Fruit fly (Drosophila melanogaster) whole organism, embryonic: ENCODE measurements around the gene Sumo.

Source experiments
- Adf1 ChIP-seq: fragments of 200-800 bp; sonication (Bioruptor generic); IDR thresholded peaks from 2 replicates; pipeline ENCODE4 v1.3.6; 2022; ENCODE audit warnings: missing biosample characterization, missing genetic modification characterization
- C15 ChIP-seq: fragments of 200-800 bp; sonication (Bioruptor generic); IDR thresholded peaks from 3 replicates; pipeline ENCODE4 v1.3.6; 2022; ENCODE audit warnings: missing biosample characterization, missing genetic modification characterization
- CG11695 ChIP-seq: fragments of 200-800 bp; sonication (Bioruptor generic); IDR thresholded peaks from 3 replicates; pipeline ENCODE4 v1.3.6; 2022; ENCODE audit warnings: missing biosample characterization, missing genetic modification characterization
- CG12219 ChIP-seq: fragments of 200-800 bp; sonication (Bioruptor generic); optimal IDR thresholded peaks from 3 replicates; lab custom pipeline; 2018; ENCODE audit warnings: missing biosample characterization, mild to moderate bottlenecking, missing genetic modification characterization
- CG13287 ChIP-seq: fragments of 200-800 bp; sonication (Bioruptor generic); IDR thresholded peaks from 2 replicates; pipeline ENCODE4 v1.3.6; 2022; ENCODE audit warnings: missing biosample characterization, missing genetic modification characterization; ENCODE audit not compliant: partially characterized antibody
- CG14860 ChIP-seq: fragments of 200-800 bp; sonication (Bioruptor generic); IDR thresholded peaks from 3 replicates; pipeline ENCODE4 v1.3.6; 2022; ENCODE audit warnings: missing biosample characterization, missing genetic modification characterization; ENCODE audit not compliant: partially characterized antibody
- CG15514 ChIP-seq: fragments of 200-800 bp; sonication (Bioruptor generic); optimal IDR thresholded peaks from 3 replicates; lab custom pipeline; 2017; ENCODE audit warnings: missing biosample characterization, missing genetic modification characterization, mild to moderate bottlenecking, moderate library complexity, missing genetic modification reagents
- CG17186 ChIP-seq: fragments of 200-800 bp; sonication (Bioruptor generic); optimal IDR thresholded peaks from 3 replicates; lab custom pipeline; 2017; ENCODE audit warnings: missing biosample characterization, missing genetic modification reagents, missing genetic modification characterization
- CG18476 ChIP-seq: fragments of 200-800 bp; sonication (Bioruptor generic); optimal IDR thresholded peaks from 2 replicates; lab custom pipeline; 2016; ENCODE audit warnings: missing biosample characterization, mild to moderate bottlenecking, missing genetic modification characterization
- CG2202 ChIP-seq: fragments of 200-800 bp; sonication (Bioruptor generic); optimal IDR thresholded peaks from 2 replicates; lab custom pipeline; 2018; ENCODE audit warnings: missing biosample characterization, mild to moderate bottlenecking, missing genetic modification characterization
- CG30431 ChIP-seq: fragments of 200-800 bp; sonication (Bioruptor generic); optimal IDR thresholded peaks from 2 replicates; lab custom pipeline; 2017; ENCODE audit warnings: missing biosample characterization, missing genetic modification characterization
- CG31388 ChIP-seq: fragments of 200-800 bp; sonication (Bioruptor generic); optimal IDR thresholded peaks from 2 replicates; lab custom pipeline; 2016; ENCODE audit warnings: missing biosample characterization, missing genetic modification characterization
- CG31441 ChIP-seq: fragments of 200-800 bp; sonication (Bioruptor generic); IDR thresholded peaks from 2 replicates; pipeline ENCODE4 v1.3.6; 2022; ENCODE audit warnings: missing biosample characterization, missing genetic modification characterization
- CG3163 ChIP-seq: fragments of 200-800 bp; sonication (Bioruptor generic); optimal IDR thresholded peaks from 3 replicates; lab custom pipeline; 2016; ENCODE audit warnings: missing biosample characterization, missing genetic modification characterization
- CG3847 ChIP-seq: fragments of 200-800 bp; sonication (Bioruptor generic); IDR thresholded peaks from 2 replicates; pipeline ENCODE4 v1.3.6; 2022; ENCODE audit warnings: missing biosample characterization, missing genetic modification characterization
- CG4328 ChIP-seq: fragments of 200-800 bp; sonication (Bioruptor generic); optimal IDR thresholded peaks from 3 replicates; lab custom pipeline; 2017; ENCODE audit warnings: missing biosample characterization, missing genetic modification reagents, missing genetic modification characterization
- CG5245 ChIP-seq: fragments of 200-800 bp; sonication (Bioruptor generic); optimal IDR thresholded peaks from 3 replicates; lab custom pipeline; 2016; ENCODE audit warnings: missing biosample characterization, missing genetic modification characterization
- CG6765 ChIP-seq: fragments of 200-800 bp; sonication (Bioruptor generic); optimal IDR thresholded peaks from 3 replicates; lab custom pipeline; 2017; ENCODE audit warnings: missing biosample characterization, mild to moderate bottlenecking, missing genetic modification characterization
- CG7839 ChIP-seq: fragments of 200-800 bp; sonication (Bioruptor generic); optimal IDR thresholded peaks from 3 replicates; lab custom pipeline; 2018; ENCODE audit warnings: missing biosample characterization, mild to moderate bottlenecking, missing genetic modification characterization, moderate library complexity
- CG8478 ChIP-seq: fragments of >200 bp; optimal IDR thresholded peaks from 2 replicates; lab custom pipeline; 2018
- CG8944 ChIP-seq: fragments of 200-800 bp; sonication (Bioruptor generic); optimal IDR thresholded peaks from 3 replicates; lab custom pipeline; 2016; ENCODE audit warnings: missing biosample characterization, missing genetic modification characterization
- CG9727 ChIP-seq: fragments of 200-800 bp; sonication (Bioruptor generic); optimal IDR thresholded peaks from 3 replicates; lab custom pipeline; 2017; ENCODE audit warnings: missing biosample characterization, mild to moderate bottlenecking, missing genetic modification characterization
- CrebB ChIP-seq: fragments of 200-800 bp; sonication (Bioruptor generic); optimal IDR thresholded peaks from 3 replicates; lab custom pipeline; 2018; ENCODE audit warnings: missing biosample characterization, mild to moderate bottlenecking, missing genetic modification characterization
- Dad ChIP-seq: fragments of 200-800 bp; sonication (Bioruptor generic); optimal IDR thresholded peaks from 3 replicates; lab custom pipeline; 2016; ENCODE audit warnings: missing biosample characterization, missing genetic modification characterization
- Dek ChIP-seq: fragments of 200-800 bp; sonication (Bioruptor generic); optimal IDR thresholded peaks from 3 replicates; lab custom pipeline; 2019; ENCODE audit warnings: missing biosample characterization, mild to moderate bottlenecking, missing genetic modification characterization, moderate library complexity
- E2f2 ChIP-seq: fragments of 200-800 bp; sonication (Bioruptor generic); IDR thresholded peaks from 2 replicates; pipeline ENCODE4 v1.3.6; 2022; ENCODE audit warnings: missing biosample characterization, missing genetic modification characterization
- Ets97D ChIP-seq: fragments of 200-800 bp; sonication (Bioruptor generic); optimal IDR thresholded peaks from 3 replicates; lab custom pipeline; 2016; ENCODE audit warnings: missing biosample characterization, missing genetic modification characterization
- H15 ChIP-seq: fragments of 200-800 bp; sonication (Bioruptor generic); IDR thresholded peaks from 3 replicates; pipeline ENCODE4 v1.3.6; 2022; ENCODE audit warnings: missing biosample characterization, missing genetic modification characterization
- Hand ChIP-seq: fragments of 200-800 bp; sonication (Bioruptor generic); optimal IDR thresholded peaks from 2 replicates; lab custom pipeline; 2017; ENCODE audit warnings: mild to moderate bottlenecking, missing biosample characterization, missing genetic modification reagents, missing genetic modification characterization
- Neu2 ChIP-seq: fragments of 200-800 bp; sonication (Bioruptor generic); optimal IDR thresholded peaks from 3 replicates; lab custom pipeline; 2016; ENCODE audit warnings: missing biosample characterization, missing genetic modification characterization, borderline replicate concordance
- Sox100B ChIP-seq: fragments of 200-800 bp; sonication (Bioruptor generic); optimal IDR thresholded peaks from 3 replicates; lab custom pipeline; 2018; ENCODE audit warnings: missing biosample characterization, mild to moderate bottlenecking, missing genetic modification characterization
- corto ChIP-seq: fragments of 200-800 bp; sonication (Bioruptor generic); optimal IDR thresholded peaks from 2 replicates; lab custom pipeline; 2016; ENCODE audit warnings: missing biosample characterization, mild to moderate bottlenecking, missing genetic modification characterization, moderate library complexity
- crp ChIP-seq, 2 experiments: fragments of 200-800 bp; sonication (Bioruptor generic); optimal IDR thresholded peaks; 2 replicates in 1 of 2; 3 replicates in 1 of 2; lab custom pipeline; 2017; ENCODE audit warnings: missing biosample characterization in 2 of 2, missing genetic modification characterization in 2 of 2, mild to moderate bottlenecking in 1 of 2, moderate library complexity in 1 of 2
- dysf ChIP-seq: fragments of 200-800 bp; sonication (Bioruptor generic); IDR thresholded peaks from 3 replicates; pipeline ENCODE4 v1.3.6; 2022; ENCODE audit warnings: missing biosample characterization, missing genetic modification characterization
- eve ChIP-seq, 2 experiments: fragments of >200 bp; optimal IDR thresholded peaks; 2 replicates each; lab custom pipeline; 2017; ENCODE audit warnings: missing biosample characterization in 2 of 2, missing genetic modification characterization in 2 of 2
- fd3F ChIP-seq: fragments of 200-800 bp; sonication (Bioruptor generic); optimal IDR thresholded peaks from 2 replicates; lab custom pipeline; 2018; ENCODE audit warnings: missing biosample characterization, mild to moderate bottlenecking, missing genetic modification characterization, moderate library complexity
- gcm2 ChIP-seq: fragments of 200-800 bp; sonication (Bioruptor generic); optimal IDR thresholded peaks from 2 replicates; lab custom pipeline; 2016; ENCODE audit warnings: missing biosample characterization, missing genetic modification characterization
- gsb-n ChIP-seq: fragments of 200-800 bp; sonication (Bioruptor generic); optimal IDR thresholded peaks from 3 replicates; lab custom pipeline; 2018; ENCODE audit warnings: missing biosample characterization, mild to moderate bottlenecking, missing genetic modification characterization
- hb ChIP-seq: fragments of 200-800 bp; sonication (Bioruptor generic); IDR thresholded peaks from 3 replicates; pipeline ENCODE4 v1.3.6; 2022; ENCODE audit warnings: missing biosample characterization, missing genetic modification characterization; ENCODE audit not compliant: partially characterized antibody
- jing ChIP-seq: fragments of 200-800 bp; sonication (Bioruptor generic); optimal IDR thresholded peaks from 2 replicates; lab custom pipeline; 2018; ENCODE audit warnings: missing biosample characterization, mild to moderate bottlenecking, missing genetic modification characterization
- jumu ChIP-seq: fragments of 200-800 bp; sonication (Bioruptor generic); optimal IDR thresholded peaks from 3 replicates; lab custom pipeline; 2016; ENCODE audit warnings: missing biosample characterization, missing genetic modification characterization
- nerfin-2 ChIP-seq: fragments of 200-800 bp; sonication (Bioruptor generic); IDR thresholded peaks from 2 replicates; pipeline ENCODE4 v1.3.6; 2022; ENCODE audit warnings: missing biosample characterization, missing genetic modification characterization; ENCODE audit not compliant: partially characterized antibody
- p53 ChIP-seq: fragments of 200-800 bp; sonication (Bioruptor generic); optimal IDR thresholded peaks from 2 replicates; lab custom pipeline; 2016; ENCODE audit warnings: missing biosample characterization, missing genetic modification characterization
- pho ChIP-seq: fragments of 200-800 bp; sonication (Bioruptor generic); optimal IDR thresholded peaks from 2 replicates; lab custom pipeline; 2016; ENCODE audit warnings: missing biosample characterization, missing genetic modification characterization
- sd ChIP-seq: fragments of 200-800 bp; sonication (Bioruptor generic); optimal IDR thresholded peaks from 3 replicates; lab custom pipeline; 2018; ENCODE audit warnings: missing biosample characterization, mild to moderate bottlenecking, missing genetic modification characterization, moderate library complexity
- sisA ChIP-seq: fragments of 200-800 bp; sonication (Bioruptor generic); IDR thresholded peaks from 2 replicates; pipeline ENCODE4 v1.3.6; 2022; ENCODE audit warnings: missing biosample characterization, missing genetic modification characterization
- slou ChIP-seq: fragments of 200-800 bp; sonication (Bioruptor generic); optimal IDR thresholded peaks from 3 replicates; lab custom pipeline; 2016; ENCODE audit warnings: missing biosample characterization, missing genetic modification characterization
- ttk ChIP-seq: fragments of 200-800 bp; sonication (Bioruptor generic); IDR thresholded peaks from 2 replicates; pipeline ENCODE4 v2.1.2; 2022; ENCODE audit warnings: missing biosample characterization, missing genetic modification characterization
- vvl ChIP-seq: fragments of 200-800 bp; sonication (Bioruptor generic); IDR thresholded peaks from 2 replicates; pipeline ENCODE4 v1.3.6; 2022; ENCODE audit warnings: missing biosample characterization, missing genetic modification characterization

The Sumo gene

DNA sequence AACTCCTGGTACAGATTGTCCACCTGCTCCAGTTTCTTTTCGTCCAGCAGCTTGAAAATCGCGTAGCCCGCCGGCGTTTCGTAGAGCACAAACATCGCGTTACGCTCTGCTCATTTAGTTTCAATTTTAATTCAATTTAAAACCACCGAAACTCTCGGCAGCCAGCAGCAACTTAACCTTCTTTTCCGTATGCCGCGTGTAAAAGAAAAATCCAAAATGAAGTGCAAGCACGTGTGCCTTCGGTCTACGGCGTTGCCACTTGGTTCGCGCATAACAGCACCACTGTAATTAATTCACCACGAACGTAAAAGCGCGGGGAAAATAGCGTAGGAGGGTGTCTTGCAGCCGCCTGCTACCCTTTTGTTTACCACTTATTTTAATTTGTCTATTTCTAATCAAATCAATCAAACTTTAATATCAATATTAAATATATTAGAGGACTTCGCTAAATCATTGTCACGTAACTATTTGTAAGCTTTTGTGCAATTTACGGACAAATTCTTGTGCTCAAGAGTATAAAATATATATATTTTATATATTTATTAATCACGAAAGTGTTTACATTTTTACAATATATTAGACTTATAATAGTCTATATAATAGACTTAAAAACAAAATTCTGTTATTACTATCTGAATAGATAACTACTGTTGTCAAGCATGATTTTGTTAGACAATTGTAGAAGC lies 48.8 kb downstream of the Sumo start, which contains the start of gene nop5:
Gene nop5 (minus strand): TSS at position 227 of the 686 bp plus-strand sequence.
- no peak for TF ChIP-seq CG12219 (GFP tag; lab: Kevin White, UChicago)
- TF ChIP-seq crp (GFP tag; optimal IDR thresholded peaks at IDR 0.05; lab: Kevin White, UChicago): peak in 1 of 2 experiments; percentile 0
- no peak for TF ChIP-seq gcm2 (GFP tag; lab: Kevin White, UChicago)
- TF ChIP-seq jumu (GFP tag; lab: Kevin White, UChicago): no peak
- TF ChIP-seq CG3847 (GFP tag; lab: Robert Waterston, UW): no peak
- no peak for TF ChIP-seq Sox100B (GFP tag; lab: Kevin White, UChicago)
- TF ChIP-seq Dad (GFP tag; lab: Kevin White, UChicago): no peak
- TF ChIP-seq Ets97D (GFP tag; lab: Kevin White, UChicago): peak; percentile 34
- TF ChIP-seq CG14860 (GFP tag; lab: Robert Waterston, UW): no peak
- no peak for TF ChIP-seq C15 (GFP tag; lab: Robert Waterston, UW)
- TF ChIP-seq dysf: peak; percentile 64; the same call in 2 of the 3 replicates
- no peak for TF ChIP-seq sisA (GFP tag; lab: Robert Waterston, UW)
- peak; percentile 35 for TF ChIP-seq CG30431
- TF ChIP-seq CG9727: peak; percentile 81
- no peak for TF ChIP-seq p53 (GFP tag; lab: Kevin White, UChicago)
- no peak for TF ChIP-seq corto (GFP tag; lab: Kevin White, UChicago)
- TF ChIP-seq slou: no peak
- TF ChIP-seq E2f2 (GFP tag; lab: Robert Waterston, UW): no peak
- peak; percentile 56 for TF ChIP-seq Hand (GFP tag; lab: Kevin White, UChicago)
- TF ChIP-seq CG13287 (GFP tag; lab: Robert Waterston, UW): peak; percentile 30; the same call in 1 of the 2 replicates
- peak; percentile 63 for TF ChIP-seq fd3F
- TF ChIP-seq Adf1 (GFP tag; lab: Robert Waterston, UW): no peak
- no peak for TF ChIP-seq hb (GFP tag; lab: Robert Waterston, UW)
- peak; percentile 5 for TF ChIP-seq CG5245 (GFP tag; lab: Kevin White, UChicago)
- TF ChIP-seq Neu2 (GFP tag; lab: Kevin White, UChicago): no peak
- TF ChIP-seq CG4328 (GFP tag; lab: Kevin White, UChicago): peak; percentile 84
- no peak for TF ChIP-seq CrebB (tag; lab: Kevin White, UChicago)
- peak; percentile 79 for TF ChIP-seq CG6765 (GFP tag; lab: Kevin White, UChicago)
- TF ChIP-seq CG3163 (GFP tag; lab: Kevin White, UChicago): no peak
- TF ChIP-seq CG2202: no peak
- no peak for TF ChIP-seq CG8944
- peak; percentile 71 for TF ChIP-seq Dek
- TF ChIP-seq CG7839 (tag; lab: Kevin White, UChicago): no peak
- peak; percentile 11 for TF ChIP-seq CG18476
- peak; percentile 44 for TF ChIP-seq sd (tag; lab: Kevin White, UChicago)
- peak; percentile 12; the same call in 1 of the 2 replicates for TF ChIP-seq CG31441 (GFP tag; lab: Robert Waterston, UW)
- TF ChIP-seq H15: 0 out of 3 replicates have a peak, but pooled peaks have one; percentile 44
- no peak for TF ChIP-seq nerfin-2 (GFP tag; lab: Robert Waterston, UW)
- TF ChIP-seq vvl (GFP tag; lab: Robert Waterston, UW): no peak; the same call in 1 of the 2 replicates
- no peak for TF ChIP-seq eve (GFP tag; optimal IDR thresholded peaks at IDR 0.05; lab: Kevin White, UChicago)
- TF ChIP-seq jing: no peak
- no peak for TF ChIP-seq pho (GFP tag; lab: Kevin White, UChicago)
- TF ChIP-seq CG8478 (lab: Kevin White, UChicago): no peak
- TF ChIP-seq CG17186 (GFP tag; lab: Kevin White, UChicago): peak; percentile 99
- peak; percentile 27 for TF ChIP-seq CG15514 (GFP tag; lab: Kevin White, UChicago)
- no peak; the same call in 2 of the 3 replicates for TF ChIP-seq CG11695 (GFP tag; lab: Robert Waterston, UW)
- TF ChIP-seq ttk (GFP tag; lab: Robert Waterston, UW): no peak
- TF ChIP-seq gsb-n (tag; lab: Kevin White, UChicago): no peak
- no peak for TF ChIP-seq CG31388 (GFP tag; lab: Kevin White, UChicago)
